Worm (Caenorhabditis elegans) whole organism, L3 larva: ENCODE results near the gene rei-1.

Experiments
- R02D3.7 ChIP-seq: fragments of 150-350 bp; optimal IDR thresholded peaks from 2 replicates; lab custom pipeline; 2014; ENCODE audit warnings: missing biosample characterization, missing genetic modification characterization
- ZK546.5 ChIP-seq: sonication (generic microtip); optimal IDR thresholded peaks from 2 replicates; lab custom pipeline; 2017; ENCODE audit warnings: missing biosample characterization, missing genetic modification characterization
- ama-1 ChIP-seq: fragments of 150-350 bp; optimal IDR thresholded peaks from 2 replicates; lab custom pipeline; 2018
- ceh-16 ChIP-seq: sonication (generic microtip); optimal IDR thresholded peaks from 2 replicates; lab custom pipeline; 2017; ENCODE audit warnings: missing biosample characterization, missing genetic modification characterization
- ceh-28 ChIP-seq: fragments of 150-350 bp; optimal IDR thresholded peaks from 2 replicates; lab custom pipeline; 2014; ENCODE audit warnings: missing biosample characterization, missing genetic modification reagents, missing genetic modification characterization
- egl-27 ChIP-seq: sonication (generic microtip); optimal IDR thresholded peaks from 4 replicates; lab custom pipeline; 2017; ENCODE audit warnings: missing biosample characterization, missing genetic modification reagents, missing genetic modification characterization
- egl-5 ChIP-seq: fragments of 150-350 bp; optimal IDR thresholded peaks from 2 replicates; lab custom pipeline; 2017; ENCODE audit warnings: missing biosample characterization, missing genetic modification reagents, missing genetic modification characterization, inconsistent platforms
- elt-1 ChIP-seq: fragments of 150-350 bp; optimal IDR thresholded peaks from 2 replicates; lab custom pipeline; 2014; ENCODE audit warnings: missing biosample characterization, missing genetic modification characterization
- elt-2 ChIP-seq: sonication (generic microtip); optimal IDR thresholded peaks from 2 replicates; lab custom pipeline; 2016; ENCODE audit warnings: missing genetic modification reagents, mild to moderate bottlenecking, missing genetic modification characterization, missing compliant biosample characterization
- elt-3 ChIP-seq, 3 experiments: fragments of 150-350 bp in 1 of 3; sonication (generic microtip) in 2 of 3; optimal IDR thresholded peaks; 2 replicates in 2 of 3; 4 replicates in 1 of 3; lab custom pipeline; 2014 to 2017; ENCODE audit warnings: missing biosample characterization in 3 of 3, missing genetic modification characterization in 3 of 3
- eor-1 ChIP-seq, 2 experiments: fragments of 150-350 bp; optimal IDR thresholded peaks; 2 replicates each; lab custom pipeline; 2014 to 2018; ENCODE audit warnings: missing biosample characterization in 2 of 2, missing genetic modification characterization in 2 of 2
- fkh-10 ChIP-seq: sonication (generic microtip); optimal IDR thresholded peaks from 2 replicates; lab custom pipeline; 2017; ENCODE audit warnings: missing biosample characterization, missing genetic modification reagents, missing genetic modification characterization
- fkh-2 ChIP-seq: fragments of 150-350 bp; optimal IDR thresholded peaks from 2 replicates; lab custom pipeline; 2014; ENCODE audit warnings: missing biosample characterization, missing genetic modification reagents, missing genetic modification characterization
- fos-1 ChIP-seq: fragments of 150-350 bp; optimal IDR thresholded peaks from 2 replicates; lab custom pipeline; 2014; ENCODE audit warnings: missing biosample characterization, missing genetic modification characterization
- lin-15B ChIP-seq: fragments of 150-350 bp; optimal IDR thresholded peaks from 2 replicates; lab custom pipeline; 2014; ENCODE audit warnings: missing biosample characterization, missing genetic modification characterization
- lin-39 ChIP-seq: fragments of 150-350 bp; optimal IDR thresholded peaks from 2 replicates; lab custom pipeline; 2018; ENCODE audit warnings: missing biosample characterization, missing genetic modification reagents, missing genetic modification characterization
- lsy-12 ChIP-seq: sonication (generic microtip); optimal IDR thresholded peaks from 2 replicates; lab custom pipeline; 2016; ENCODE audit warnings: mild to moderate bottlenecking, missing genetic modification characterization, missing compliant biosample characterization
- mdl-1 ChIP-seq: fragments of 150-350 bp; optimal IDR thresholded peaks from 2 replicates; lab custom pipeline; 2014; ENCODE audit warnings: missing biosample characterization, missing genetic modification characterization
- mml-1 ChIP-seq: fragments of 150-350 bp; sonication (generic microtip); optimal IDR thresholded peaks from 3 replicates; lab custom pipeline; 2014; ENCODE audit warnings: missing biosample characterization, missing genetic modification characterization
- nfya-1 ChIP-seq: sonication (generic microtip); optimal IDR thresholded peaks from 2 replicates; lab custom pipeline; 2017; ENCODE audit warnings: missing genetic modification characterization, mild to moderate bottlenecking, missing compliant biosample characterization, antibody characterized with exemption, moderate library complexity; ENCODE audit not compliant: insufficient read depth
- nhr-11 ChIP-seq: fragments of 150-350 bp; optimal IDR thresholded peaks from 2 replicates; lab custom pipeline; 2014; ENCODE audit warnings: missing biosample characterization, missing genetic modification characterization
- nhr-12 ChIP-seq: fragments of 150-350 bp; optimal IDR thresholded peaks from 2 replicates; lab custom pipeline; 2014; ENCODE audit warnings: missing biosample characterization, missing genetic modification characterization
- nhr-23 ChIP-seq: fragments of 150-350 bp; optimal IDR thresholded peaks from 2 replicates; lab custom pipeline; 2014; ENCODE audit warnings: missing biosample characterization, missing genetic modification reagents, missing genetic modification characterization
- nhr-237 ChIP-seq: fragments of 150-350 bp; optimal IDR thresholded peaks from 2 replicates; lab custom pipeline; 2014; ENCODE audit warnings: missing biosample characterization, missing genetic modification characterization
- nhr-25 ChIP-seq: sonication (generic microtip); optimal IDR thresholded peaks from 2 replicates; lab custom pipeline; 2017; ENCODE audit warnings: missing biosample characterization, missing genetic modification characterization
- nhr-28 ChIP-seq: fragments of 150-350 bp; optimal IDR thresholded peaks from 2 replicates; lab custom pipeline; 2014; ENCODE audit warnings: missing biosample characterization, missing genetic modification characterization
- nhr-43 ChIP-seq: sonication (generic microtip); optimal IDR thresholded peaks from 2 replicates; lab custom pipeline; 2016; ENCODE audit warnings: mild to moderate bottlenecking, missing genetic modification characterization, missing compliant biosample characterization; ENCODE audit not compliant: poor library complexity, severe bottlenecking
- nhr-67 ChIP-seq: fragments of 150-350 bp; optimal IDR thresholded peaks from 2 replicates; lab custom pipeline; 2014; ENCODE audit warnings: missing biosample characterization, missing genetic modification characterization
- nhr-76 ChIP-seq: fragments of 150-350 bp; sonication (generic microtip); optimal IDR thresholded peaks from 5 replicates; lab custom pipeline; 2014; ENCODE audit warnings: missing biosample characterization, missing genetic modification characterization
- nhr-77 ChIP-seq: fragments of 150-350 bp; optimal IDR thresholded peaks from 2 replicates; lab custom pipeline; 2014; ENCODE audit warnings: missing biosample characterization, missing genetic modification characterization
- pha-4 ChIP-seq: fragments of 150-350 bp; optimal IDR thresholded peaks from 2 replicates; lab custom pipeline; 2014; ENCODE audit warnings: missing biosample characterization, missing genetic modification reagents, missing genetic modification characterization
- pqm-1 ChIP-seq: fragments of 150-350 bp; optimal IDR thresholded peaks from 2 replicates; lab custom pipeline; 2017; ENCODE audit warnings: missing biosample characterization, missing genetic modification characterization, inconsistent platforms
- sea-2 ChIP-seq: fragments of 150-350 bp; sonication (generic microtip); optimal IDR thresholded peaks from 4 replicates; lab custom pipeline; 2014; ENCODE audit warnings: missing biosample characterization, missing genetic modification reagents, missing genetic modification characterization
- skn-1 ChIP-seq: fragments of 150-350 bp; optimal IDR thresholded peaks from 2 replicates; lab custom pipeline; 2014; ENCODE audit warnings: missing biosample characterization, missing genetic modification characterization
- snpc-4 ChIP-seq: fragments of 150-350 bp; optimal IDR thresholded peaks from 2 replicates; lab custom pipeline; 2014; ENCODE audit warnings: missing biosample characterization, missing genetic modification characterization
- tbx-2 ChIP-seq: sonication (generic microtip); optimal IDR thresholded peaks from 2 replicates; lab custom pipeline; 2016; ENCODE audit warnings: mild to moderate bottlenecking, missing genetic modification characterization, missing compliant biosample characterization
- unc-39 ChIP-seq: sonication (generic microtip); optimal IDR thresholded peaks from 4 replicates; lab custom pipeline; 2017; ENCODE audit warnings: missing biosample characterization, missing genetic modification characterization
- unc-62 ChIP-seq: fragments of 150-350 bp; sonication (generic microtip); optimal IDR thresholded peaks from 4 replicates; lab custom pipeline; 2014; ENCODE audit warnings: missing biosample characterization, missing genetic modification reagents, missing genetic modification characterization
- ztf-11 ChIP-seq: fragments of 150-350 bp; optimal IDR thresholded peaks from 2 replicates; lab custom pipeline; 2014; ENCODE audit warnings: missing biosample characterization, missing genetic modification characterization
- ztf-4 ChIP-seq: fragments of 150-350 bp; optimal IDR thresholded peaks from 2 replicates; lab custom pipeline; 2014; ENCODE audit warnings: missing biosample characterization, missing genetic modification characterization

Gene rei-1

ce11 chrIII:4102039-4102438 lies 4.0 kb upstream of the rei-1 start:
- TF ChIP-seq elt-1 (tag; lab: Kevin White, UChicago) (peak; percentile 95), pqm-1 (tag; lab: Kevin White, UChicago) (no peak)

- TF ChIP-seq nhr-67 (tag; lab: Kevin White, UChicago) (no peak), nhr-12 (tag; lab: Kevin White, UChicago) (no peak), elt-2 (tag; lab: Kevin White, UChicago) (no peak), lin-15B (tag; lab: Kevin White, UChicago) (no peak), egl-5 (tag; lab: Kevin White, UChicago) (no peak), nhr-28 (tag; lab: Kevin White, UChicago) (no peak), egl-27 (tag; lab: Kevin White, UChicago) (no peak), elt-3 (tag; optimal IDR thresholded peaks at IDR 0.05; lab: Kevin White, UChicago) (no peak), nhr-11 (no peak), ztf-4 (tag; lab: Kevin White, UChicago) (no peak), nhr-23 (tag; lab: Kevin White, UChicago) (no peak), nhr-237 (tag; lab: Kevin White, UChicago) (no peak), unc-62 (GFP tag; lab: Kevin White, UChicago) (no peak), eor-1 (tag; optimal IDR thresholded peaks at IDR 0.05; lab: Kevin White, UChicago) (no peak), unc-39 (tag; lab: Kevin White, UChicago) (no peak), nhr-76 (no peak), mdl-1 (tag; lab: Kevin White, UChicago) (no peak), skn-1 (tag; lab: Kevin White, UChicago) (no peak), ZK546.5 (tag; lab: Kevin White, UChicago) (no peak), pha-4 (tag; lab: Kevin White, UChicago) (no peak)
Observed at ce11 chrIII:4101016-4101415, 3.0 kb upstream of the rei-1 start.

DNA sequence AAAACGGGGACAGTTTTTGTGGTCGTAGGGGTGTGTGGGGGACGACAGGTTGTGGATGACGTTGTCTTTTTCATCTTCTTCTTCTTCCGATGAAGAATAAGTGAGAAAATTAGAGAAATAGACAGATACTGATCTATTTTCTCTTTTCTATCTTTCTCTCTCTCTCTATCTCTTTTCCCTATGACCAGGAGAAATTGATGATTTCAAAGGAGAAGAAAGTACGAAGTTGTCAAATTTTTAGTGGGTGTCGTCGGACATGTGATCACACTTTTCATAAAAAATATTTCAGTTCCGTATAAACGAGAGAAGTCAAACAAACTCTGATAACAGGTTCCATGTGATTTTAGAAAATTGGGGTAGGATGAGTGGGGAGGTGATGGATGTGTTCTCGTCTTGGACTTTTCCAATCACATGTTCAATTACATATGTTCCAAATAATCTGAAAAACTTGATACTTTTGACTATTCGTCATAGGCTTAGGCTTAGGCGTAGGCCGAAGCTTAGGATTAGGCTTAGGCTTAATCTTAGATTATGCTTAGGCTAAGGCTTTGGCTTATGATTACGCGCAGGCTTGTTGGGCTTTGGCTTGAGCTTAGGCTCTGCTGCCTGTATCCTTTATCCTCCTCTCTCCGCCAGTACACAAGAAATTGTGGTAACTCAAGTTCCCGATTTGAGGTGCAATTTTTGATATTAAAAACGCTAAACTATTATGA lies 2.0 kb upstream of the rei-1 start:
- no peak for TF ChIP-seq R02D3.7 (tag; lab: Kevin White, UChicago)
- no peak for TF ChIP-seq sea-2
- TF ChIP-seq elt-1 (tag; lab: Kevin White, UChicago) = no peak
- peak in 2 of 3 experiments; percentile 8 to 14 for TF ChIP-seq elt-3 (tag; optimal IDR thresholded peaks at IDR 0.05; lab: Kevin White, UChicago)
- no peak for TF ChIP-seq fkh-2
- peak; percentile 79 for TF ChIP-seq nhr-43 (tag; lab: Kevin White, UChicago)
- no peak for TF ChIP-seq tbx-2 (tag; lab: Kevin White, UChicago)
- TF ChIP-seq nhr-11 = no peak
- no peak for TF ChIP-seq nhr-237 (tag; lab: Kevin White, UChicago)
- TF ChIP-seq nhr-25 (tag; lab: Kevin White, UChicago) = peak; percentile 91
- TF ChIP-seq egl-5 (tag; lab: Kevin White, UChicago) = no peak
- TF ChIP-seq lsy-12 (tag; lab: Kevin White, UChicago) = peak; percentile 34
- TF ChIP-seq egl-27 (tag; lab: Kevin White, UChicago) = no peak
- no peak for TF ChIP-seq nhr-28 (tag; lab: Kevin White, UChicago)
- no peak for TF ChIP-seq fkh-10 (GFP tag; lab: Kevin White, UChicago)
- TF ChIP-seq ceh-28 (tag; lab: Kevin White, UChicago) = peak; percentile 33
- TF ChIP-seq lin-39 (tag; lab: Kevin White, UChicago) = no peak
- TF ChIP-seq snpc-4 (tag; lab: Kevin White, UChicago) = no peak
- TF ChIP-seq ama-1 (lab: Kevin White, UChicago) = no peak
- TF ChIP-seq ZK546.5 (tag; lab: Kevin White, UChicago) = no peak
- TF ChIP-seq fos-1 (tag; lab: Kevin White, UChicago) = no peak
- peak; percentile 38 for TF ChIP-seq nfya-1
- TF ChIP-seq lin-15B (tag; lab: Kevin White, UChicago) = peak; percentile 29
- no peak for TF ChIP-seq nhr-77 (tag; lab: Kevin White, UChicago)
- TF ChIP-seq unc-62 (GFP tag; lab: Kevin White, UChicago) = peak; percentile 27
- TF ChIP-seq ceh-16 (tag; lab: Kevin White, UChicago) = no peak
- TF ChIP-seq ztf-11 = no peak
- no peak for TF ChIP-seq elt-2 (tag; lab: Kevin White, UChicago)
- no peak for TF ChIP-seq mml-1 (tag; lab: Kevin White, UChicago)
- TF ChIP-seq nhr-23 (tag; lab: Kevin White, UChicago) = peak; percentile 95
- TF ChIP-seq pqm-1 (tag; lab: Kevin White, UChicago) = no peak
